Worm (Caenorhabditis elegans) whole organism, mixed stage, embryonic: ENCODE data around the gene str-31.

Experiments used
- blmp-1 ChIP-seq: fragments of 150-350 bp; optimal IDR thresholded peaks from 2 replicates; lab custom pipeline; 2014; ENCODE audit warnings: missing biosample characterization, missing genetic modification characterization
- elt-1 ChIP-seq: sonication (generic microtip); optimal IDR thresholded peaks from 2 replicates; lab custom pipeline; 2017; ENCODE audit warnings: missing genetic modification characterization, mild to moderate bottlenecking, missing compliant biosample characterization, antibody characterized with exemption, moderate library complexity, borderline replicate concordance; ENCODE audit not compliant: insufficient read depth
- nhr-237 ChIP-seq: fragments of 150-350 bp; optimal IDR thresholded peaks from 2 replicates; lab custom pipeline; 2014; ENCODE audit warnings: missing biosample characterization, missing genetic modification characterization
- pha-4 ChIP-seq: fragments of 150-350 bp; optimal IDR thresholded peaks from 2 replicates; lab custom pipeline; 2018; ENCODE audit warnings: missing biosample characterization, missing genetic modification reagents, missing genetic modification characterization
- tbx-8 ChIP-seq: fragments of 200-800 bp; sonication (Bioruptor generic); optimal IDR thresholded peaks from 2 replicates; lab custom pipeline; 2018; ENCODE audit warnings: mild to moderate bottlenecking, missing genetic modification characterization, moderate library complexity, missing compliant biosample characterization

- TF ChIP-seq pha-4 (no peak), blmp-1 (tag; lab: Kevin White, UChicago) (no peak), elt-1 (tag; lab: Kevin White, UChicago) (no peak), tbx-8 (GFP tag; lab: Kevin White, UChicago) (no peak), nhr-237 (tag; lab: Kevin White, UChicago) (no peak)
Observed at ce11 chrV:7485000-7485399, 23.5 kb downstream of the str-31 start, which contains the start of gene srbc-8.
